Fruit fly (Drosophila melanogaster): Measurements from ENCODE around the gene FoxP.
A peak's percentile ranks its signal among the peaks of the same experiment; 100 is the strongest.

The FoxP gene

DNA sequence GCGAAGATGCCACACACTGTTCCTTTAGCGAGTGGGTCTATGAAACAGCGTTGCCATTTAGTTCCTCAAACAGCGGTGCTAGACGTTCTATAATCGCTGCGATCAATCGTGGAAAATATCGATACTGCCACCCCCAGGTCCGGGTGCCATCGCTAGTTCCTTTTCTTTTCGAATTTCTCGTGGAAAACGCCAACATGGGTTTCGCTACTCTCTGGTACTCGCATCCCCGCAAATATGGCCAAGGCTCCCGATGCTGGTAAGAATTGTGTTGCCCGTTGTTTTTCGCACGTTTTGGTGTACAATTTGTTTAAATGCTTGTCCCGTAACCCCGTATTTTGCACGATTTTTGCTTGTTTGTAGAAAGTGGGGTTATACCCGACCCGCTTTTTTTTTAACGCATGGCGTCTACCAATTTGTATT is 47.3 kb upstream of the FoxP start, which contains the start of gene RpS29 (continued):
- TF ChIP-seq pan (optimal IDR thresholded peaks at IDR 0.05): no peak
- peak in 1 of 2 experiments; percentile 76 for TF ChIP-seq pan (GFP tag; optimal IDR thresholded peaks at IDR 0.05 in 1 of 2, IDR thresholded peaks at IDR 0.05 in 1 of 2)
- TF ChIP-seq CG17361 (GFP tag; IDR thresholded peaks at IDR 0.05): peak; percentile 68
- TF ChIP-seq Fer2 (tag; optimal IDR thresholded peaks at IDR 0.05): peak; percentile 70
- peak; percentile 91 for TF ChIP-seq lilli (GFP tag; optimal IDR thresholded peaks at IDR 0.05)
- TF ChIP-seq CG12155 (GFP tag; optimal IDR thresholded peaks at IDR 0.05): peak; percentile 97
- TF ChIP-seq al (GFP tag; IDR thresholded peaks at IDR 0.05): peak; percentile 72
- peak; percentile 86 to 90 for TF ChIP-seq dpn (GFP tag; optimal IDR thresholded peaks at IDR 0.05)
- no peak for TF ChIP-seq CG10565 (GFP tag; optimal IDR thresholded peaks at IDR 0.05)
- TF ChIP-seq mam (GFP tag; optimal IDR thresholded peaks at IDR 0.05): peak; percentile 92
- TF ChIP-seq BEAF-32 (GFP tag; optimal IDR thresholded peaks at IDR 0.05): peak; percentile 98
- TF ChIP-seq vfl (GFP tag; optimal IDR thresholded peaks at IDR 0.05): peak; percentile 79
- TF ChIP-seq Rx (GFP tag; IDR thresholded peaks at IDR 0.05): peak; percentile 73
- TF ChIP-seq CG4820 (GFP tag; optimal IDR thresholded peaks at IDR 0.05): peak; percentile 52
- peak; percentile 58 for TF ChIP-seq Usf (GFP tag; optimal IDR thresholded peaks at IDR 0.05)
- peak; percentile 81 for TF ChIP-seq pum (GFP tag; optimal IDR thresholded peaks at IDR 0.05)
- TF ChIP-seq hkb (optimal IDR thresholded peaks at IDR 0.05): no peak
- TF ChIP-seq hkb (GFP tag; IDR thresholded peaks at IDR 0.05): peak; percentile 52
- peak; percentile 98 for TF ChIP-seq Bgb (GFP tag; IDR thresholded peaks at IDR 0.05; ENCODE audit: partially characterized antibody)
- peak; percentile 46 for TF ChIP-seq CTCF (GFP tag; optimal IDR thresholded peaks at IDR 0.05)
- peak; percentile 90 for TF ChIP-seq sna (GFP tag; IDR thresholded peaks at IDR 0.05; ENCODE audit: partially characterized antibody)
- TF ChIP-seq pros (GFP tag; optimal IDR thresholded peaks at IDR 0.05): no peak
- TF ChIP-seq CG8944 (GFP tag; optimal IDR thresholded peaks at IDR 0.05): peak; percentile 84
- peak; percentile 89 for TF ChIP-seq pho (GFP tag; optimal IDR thresholded peaks at IDR 0.05)
- peak; percentile 72 for TF ChIP-seq Dip3 (GFP tag; optimal IDR thresholded peaks at IDR 0.05)
- TF ChIP-seq Hey (tag; optimal IDR thresholded peaks at IDR 0.05): peak; percentile 74
- no peak for TF ChIP-seq CG4360 (GFP tag; IDR thresholded peaks at IDR 0.05)
- peak; percentile 70 for TF ChIP-seq nerfin-2 (GFP tag; IDR thresholded peaks at IDR 0.05; ENCODE audit: partially characterized antibody)
- peak; percentile 67 for TF ChIP-seq CG33557 (GFP tag; optimal IDR thresholded peaks at IDR 0.05)
- peak; percentile 78 for TF ChIP-seq nom (GFP tag; optimal IDR thresholded peaks at IDR 0.05)
- TF ChIP-seq fu2 (GFP tag; optimal IDR thresholded peaks at IDR 0.05): peak; percentile 84
- peak; percentile 58; the same call in 1 of the 2 replicates for TF ChIP-seq CG9215 (GFP tag; IDR thresholded peaks at IDR 0.05)
- peak; percentile 89 for TF ChIP-seq ash1 (GFP tag; optimal IDR thresholded peaks at IDR 0.05)
- peak; percentile 74 for TF ChIP-seq tin (GFP tag; optimal IDR thresholded peaks at IDR 0.05)
- TF ChIP-seq sim (GFP tag; IDR thresholded peaks at IDR 0.05): no peak
- peak; percentile 94 for TF ChIP-seq NFAT (GFP tag; IDR thresholded peaks at IDR 0.05)
- TF ChIP-seq CG11093 (GFP tag; IDR thresholded peaks at IDR 0.05): no peak
- TF ChIP-seq Dip2 (GFP tag; IDR thresholded peaks at IDR 0.05): no peak
- TF ChIP-seq maf-S (GFP tag; optimal IDR thresholded peaks at IDR 0.05): peak; percentile 84
- TF ChIP-seq Hmr (GFP tag; optimal IDR thresholded peaks at IDR 0.05): peak; percentile 94
- TF ChIP-seq CG12659 (GFP tag; optimal IDR thresholded peaks at IDR 0.05): peak; percentile 92
- TF ChIP-seq yki (optimal IDR thresholded peaks at IDR 0.05): no peak
- peak; percentile 84 for TF ChIP-seq ems (GFP tag; optimal IDR thresholded peaks at IDR 0.05)
- no peak for TF ChIP-seq CG1832 (GFP tag; optimal IDR thresholded peaks at IDR 0.05)
- TF ChIP-seq ap (GFP tag; IDR thresholded peaks at IDR 0.05): no peak
- peak; percentile 42 for TF ChIP-seq CG12236 (GFP tag; optimal IDR thresholded peaks at IDR 0.05)
- peak; percentile 79 for TF ChIP-seq CG7963 (GFP tag; IDR thresholded peaks at IDR 0.05; ENCODE audit: partially characterized antibody)
- TF ChIP-seq CG13894 (tag; optimal IDR thresholded peaks at IDR 0.05): peak; percentile 91
- peak; percentile 1 for TF ChIP-seq CG7745 (tag; optimal IDR thresholded peaks at IDR 0.05)
- TF ChIP-seq zfh2 (GFP tag; optimal IDR thresholded peaks at IDR 0.05): peak; percentile 87
- TF ChIP-seq zen2 (GFP tag; IDR thresholded peaks at IDR 0.05; ENCODE audit: partially characterized antibody): peak; percentile 93
- TF ChIP-seq NC2α (GFP tag; optimal IDR thresholded peaks at IDR 0.05): peak; percentile 53
- TF ChIP-seq Hsf (GFP tag; optimal IDR thresholded peaks at IDR 0.05): peak; percentile 86
